Worm (Caenorhabditis elegans) whole organism, late embryonic: ENCODE data around the gene ugt-42.

Experiments
- F13H6.1 ChIP-seq: sonication (generic microtip); optimal IDR thresholded peaks from 2 replicates; lab custom pipeline; 2016; ENCODE audit warnings: missing genetic modification characterization, missing compliant biosample characterization
- ama-1 ChIP-seq: fragments of 150-350 bp; optimal IDR thresholded peaks from 2 replicates; lab custom pipeline; 2014
- ceh-22 ChIP-seq: sonication (generic microtip); optimal IDR thresholded peaks from 2 replicates; lab custom pipeline; 2017; ENCODE audit warnings: missing biosample characterization, missing genetic modification characterization
- ceh-30 ChIP-seq: fragments of 150-350 bp; optimal IDR thresholded peaks from 2 replicates; lab custom pipeline; 2014; ENCODE audit warnings: missing biosample characterization, missing genetic modification characterization
- madf-2 ChIP-seq: sonication (generic microtip); optimal IDR thresholded peaks from 2 replicates; lab custom pipeline; 2017; ENCODE audit warnings: missing genetic modification characterization, missing compliant biosample characterization
- nfya-1 ChIP-seq: sonication (generic microtip); optimal IDR thresholded peaks from 2 replicates; lab custom pipeline; 2017; ENCODE audit warnings: missing genetic modification characterization, mild to moderate bottlenecking, missing compliant biosample characterization, antibody characterized with exemption, moderate library complexity
- pat-9 ChIP-seq: fragments of 200-800 bp; sonication (Bioruptor generic); optimal IDR thresholded peaks from 2 replicates; lab custom pipeline; 2018; ENCODE audit warnings: mild to moderate bottlenecking, missing genetic modification characterization, moderate library complexity, missing compliant biosample characterization
- pha-4 ChIP-seq: fragments of 150-350 bp; optimal IDR thresholded peaks from 2 replicates; lab custom pipeline; 2018; ENCODE audit warnings: missing biosample characterization, missing genetic modification reagents, missing genetic modification characterization
- ref-2 ChIP-seq: sonication (generic microtip); optimal IDR thresholded peaks from 2 replicates; lab custom pipeline; 2016; ENCODE audit warnings: missing genetic modification characterization, missing compliant biosample characterization
- sox-4 ChIP-seq: sonication (generic microtip); optimal IDR thresholded peaks from 2 replicates; lab custom pipeline; 2017; ENCODE audit warnings: mild to moderate bottlenecking, missing genetic modification characterization, inconsistent platforms, missing compliant biosample characterization
- unc-3 ChIP-seq, 2 experiments: fragments of 200-800 bp in 1 of 2; sonication (Bioruptor generic) in 1 of 2; sonication (generic microtip) in 1 of 2; conservative IDR thresholded peaks in 1 of 2; optimal IDR thresholded peaks in 1 of 2; 2 replicates each; pipeline versions ENCODE4 v1.3.6 to Lab custom; 2016 to 2022; ENCODE audit warnings: missing compliant biosample characterization in 2 of 2, missing genetic modification characterization in 2 of 2, missing genetic modification reagents in 1 of 2

DNA sequence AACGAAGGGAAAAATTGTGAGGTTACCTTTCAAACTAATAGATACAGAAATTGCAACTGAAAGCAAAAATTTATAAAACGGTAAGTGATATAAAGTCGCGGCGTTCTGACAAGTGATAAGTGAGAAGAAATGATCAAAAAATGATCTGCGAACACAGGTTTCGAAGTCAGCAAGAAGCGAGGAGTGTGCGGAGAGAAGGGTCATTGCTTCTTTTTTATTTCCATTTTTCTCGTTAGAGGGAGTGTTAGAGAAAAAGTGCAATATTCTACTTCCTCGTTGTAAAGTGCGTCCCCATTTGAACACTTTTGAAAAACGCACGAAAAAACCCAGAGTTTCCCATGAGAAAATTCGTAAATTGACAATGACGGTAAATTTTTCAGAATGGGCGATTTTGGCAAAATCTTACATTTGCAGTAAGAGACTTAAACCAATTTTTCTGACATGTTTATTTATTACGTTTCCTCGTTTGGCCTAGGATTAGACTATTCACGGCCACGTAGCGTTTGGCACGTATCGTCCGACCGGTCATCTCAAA, 29.6 kb downstream of the ugt-42 start, which contains the start of the genes fbxa-72 and srx-21:
- no peak for TF ChIP-seq madf-2 (tag; lab: Kevin White, UChicago)
- TF ChIP-seq pha-4 (tag; lab: Kevin White, UChicago): no peak
- TF ChIP-seq ceh-22 (tag; lab: Kevin White, UChicago): no peak
- no peak for TF ChIP-seq ref-2
- no peak for TF ChIP-seq nfya-1
- no peak for TF ChIP-seq ceh-30 (tag; lab: Kevin White, UChicago)
- TF ChIP-seq unc-3 (GFP tag; conservative IDR thresholded peaks at IDR 0.05; lab: Robert Waterston, UW): no peak
- TF ChIP-seq unc-3 (tag; optimal IDR thresholded peaks at IDR 0.05; lab: Kevin White, UChicago): no peak
- TF ChIP-seq pat-9: no peak
- TF ChIP-seq ama-1 (lab: Kevin White, UChicago): no peak
- no peak for TF ChIP-seq sox-4 (tag; lab: Kevin White, UChicago)
- no peak for TF ChIP-seq F13H6.1 (tag; lab: Kevin White, UChicago)
